Fruit fly (Drosophila melanogaster) whole organism, embryonic: ENCODE measurements around the gene Prp16.

Experiments used
- Abd-B ChIP-seq: fragments of 200-800 bp; sonication (Bioruptor generic); optimal IDR thresholded peaks from 2 replicates; lab custom pipeline; 2018; ENCODE audit warnings: missing biosample characterization, mild to moderate bottlenecking, missing genetic modification characterization, moderate library complexity
- Adf1 ChIP-seq: fragments of 200-800 bp; sonication (Bioruptor generic); IDR thresholded peaks from 2 replicates; pipeline ENCODE4 v1.3.6; 2022; ENCODE audit warnings: missing biosample characterization, missing genetic modification characterization
- CG10321 ChIP-seq: fragments of 200-800 bp; sonication (Bioruptor generic); IDR thresholded peaks from 2 replicates; pipeline ENCODE4 v1.3.6; 2022; ENCODE audit warnings: missing biosample characterization, missing genetic modification characterization
- CG10565 ChIP-seq: fragments of 200-800 bp; sonication (Bioruptor generic); optimal IDR thresholded peaks from 3 replicates; lab custom pipeline; 2016; ENCODE audit warnings: missing biosample characterization, mild to moderate bottlenecking, missing genetic modification characterization
- CG11560 ChIP-seq: fragments of 200-800 bp; sonication (Bioruptor generic); IDR thresholded peaks from 3 replicates; pipeline ENCODE4 v1.3.6; 2022; ENCODE audit warnings: missing biosample characterization, missing genetic modification characterization
- CG12236 ChIP-seq: fragments of 200-800 bp; sonication (Bioruptor generic); optimal IDR thresholded peaks from 2 replicates; lab custom pipeline; 2016; ENCODE audit warnings: missing biosample characterization, missing genetic modification characterization
- CG12769 ChIP-seq: fragments of 200-800 bp; sonication (Bioruptor generic); optimal IDR thresholded peaks from 2 replicates; lab custom pipeline; 2019; ENCODE audit warnings: missing biosample characterization, mild to moderate bottlenecking, missing genetic modification characterization, moderate library complexity
- CG14014 ChIP-seq: fragments of 200-800 bp; sonication (Bioruptor generic); IDR thresholded peaks from 2 replicates; pipeline ENCODE4 v1.3.6; 2022; ENCODE audit warnings: missing biosample characterization, missing genetic modification characterization
- CG16815 ChIP-seq: fragments of 200-800 bp; sonication (Bioruptor generic); optimal IDR thresholded peaks from 3 replicates; lab custom pipeline; 2017; ENCODE audit warnings: missing biosample characterization, mild to moderate bottlenecking, missing genetic modification characterization
- CG17385 ChIP-seq: fragments of 200-800 bp; sonication (Bioruptor generic); optimal IDR thresholded peaks from 3 replicates; lab custom pipeline; 2018; ENCODE audit warnings: missing biosample characterization, mild to moderate bottlenecking, missing genetic modification characterization
- CG17612 ChIP-seq: fragments of 200-800 bp; sonication (Bioruptor generic); IDR thresholded peaks from 2 replicates; pipeline ENCODE4 v1.3.6; 2022; ENCODE audit warnings: missing biosample characterization, missing genetic modification characterization
- CG17912 ChIP-seq: fragments of 200-800 bp; sonication (Bioruptor generic); optimal IDR thresholded peaks from 2 replicates; lab custom pipeline; 2018; ENCODE audit warnings: missing biosample characterization, mild to moderate bottlenecking, missing genetic modification characterization
- CG2129 ChIP-seq: fragments of 200-800 bp; sonication (Bioruptor generic); IDR thresholded peaks from 2 replicates; pipeline ENCODE4 v1.3.6; 2022; ENCODE audit warnings: missing biosample characterization, missing genetic modification characterization; ENCODE audit not compliant: partially characterized antibody
- CG30020 ChIP-seq: fragments of 200-800 bp; optimal IDR thresholded peaks from 2 replicates; lab custom pipeline; 2019; ENCODE audit warnings: missing biosample characterization, mild to moderate bottlenecking, missing genetic modification characterization, moderate library complexity
- CG30403 ChIP-seq: fragments of 200-800 bp; sonication (Bioruptor generic); optimal IDR thresholded peaks from 3 replicates; lab custom pipeline; 2016; ENCODE audit warnings: missing biosample characterization, missing genetic modification characterization
- CG31224 ChIP-seq: fragments of 200-800 bp; sonication (Bioruptor generic); IDR thresholded peaks from 2 replicates; pipeline ENCODE4 v1.3.6; 2022; ENCODE audit warnings: missing biosample characterization, missing genetic modification characterization
- CG32532 ChIP-seq: fragments of 200-800 bp; sonication (Bioruptor generic); IDR thresholded peaks from 2 replicates; pipeline ENCODE4 v1.3.6; 2022; ENCODE audit warnings: missing biosample characterization, missing genetic modification characterization
- CG3847 ChIP-seq: fragments of 200-800 bp; sonication (Bioruptor generic); IDR thresholded peaks from 2 replicates; pipeline ENCODE4 v1.3.6; 2022; ENCODE audit warnings: missing biosample characterization, missing genetic modification characterization
- CG6175 ChIP-seq: fragments of 200-800 bp; sonication (Bioruptor generic); IDR thresholded peaks from 3 replicates; pipeline ENCODE4 v1.3.6; 2022; ENCODE audit warnings: missing biosample characterization, missing genetic modification characterization
- CG6272 ChIP-seq: fragments of 200-800 bp; sonication (Bioruptor generic); IDR thresholded peaks from 2 replicates; pipeline ENCODE4 v1.3.6; 2022; ENCODE audit warnings: missing biosample characterization, missing genetic modification characterization
- CG7987 ChIP-seq: fragments of 200-800 bp; sonication (Bioruptor generic); optimal IDR thresholded peaks from 2 replicates; lab custom pipeline; 2018; ENCODE audit warnings: missing biosample characterization, mild to moderate bottlenecking, missing genetic modification characterization, moderate library complexity
- CG8359 ChIP-seq: fragments of 200-800 bp; sonication (Bioruptor generic); optimal IDR thresholded peaks from 2 replicates; lab custom pipeline; 2017; ENCODE audit warnings: missing biosample characterization, mild to moderate bottlenecking, missing genetic modification characterization, borderline replicate concordance
- CG9817 ChIP-seq: fragments of 200-800 bp; sonication (Bioruptor generic); optimal IDR thresholded peaks from 2 replicates; lab custom pipeline; 2018; ENCODE audit warnings: missing biosample characterization, mild to moderate bottlenecking, missing genetic modification characterization, moderate library complexity
- Dip2 ChIP-seq: fragments of 200-800 bp; sonication (Bioruptor generic); IDR thresholded peaks from 2 replicates; pipeline ENCODE4 v1.3.6; 2022; ENCODE audit warnings: missing biosample characterization, missing genetic modification characterization
- GATAe ChIP-seq: fragments of 200-800 bp; sonication (Bioruptor generic); conservative IDR thresholded peaks from 2 replicates; pipeline ENCODE4 v1.3.6; 2022; ENCODE audit warnings: missing biosample characterization, missing genetic modification characterization
- Gsc ChIP-seq: fragments of 200-800 bp; sonication (Bioruptor generic); IDR thresholded peaks from 2 replicates; pipeline ENCODE4 v1.3.6; 2022; ENCODE audit warnings: missing biosample characterization, missing genetic modification characterization
- Hmx ChIP-seq: fragments of 200-800 bp; sonication (Bioruptor generic); optimal IDR thresholded peaks from 2 replicates; lab custom pipeline; 2016; ENCODE audit warnings: missing biosample characterization, missing genetic modification characterization
- Lhr ChIP-seq: fragments of 200-800 bp; sonication (Bioruptor generic); optimal IDR thresholded peaks from 3 replicates; lab custom pipeline; 2017; ENCODE audit warnings: mild to moderate bottlenecking, missing biosample characterization, missing genetic modification reagents, missing genetic modification characterization
- Sox102F ChIP-seq: fragments of 200-800 bp; sonication (Bioruptor generic); optimal IDR thresholded peaks from 2 replicates; lab custom pipeline; 2018; ENCODE audit warnings: missing biosample characterization, mild to moderate bottlenecking, missing genetic modification characterization, moderate library complexity
- Trl ChIP-seq, 3 experiments: fragments of >200 bp in 2 of 3; fragments of 200-800 bp in 1 of 3; sonication (Bioruptor generic) in 1 of 3; optimal IDR thresholded peaks; 2 replicates in 1 of 3; 3 replicates in 2 of 3; lab custom pipeline; 2016 to 2017; ENCODE audit warnings: missing biosample characterization in 1 of 3, missing genetic modification characterization in 1 of 3
- Usf ChIP-seq: fragments of 200-800 bp; sonication (Bioruptor generic); optimal IDR thresholded peaks from 2 replicates; lab custom pipeline; 2017; ENCODE audit warnings: missing genotype, missing biosample characterization, missing genetic modification characterization
- abd-A ChIP-seq: fragments of 200-800 bp; sonication (Bioruptor generic); optimal IDR thresholded peaks from 3 replicates; lab custom pipeline; 2019; ENCODE audit warnings: missing biosample characterization, mild to moderate bottlenecking, missing genetic modification characterization, moderate library complexity
- bowl ChIP-seq: fragments of 200-800 bp; sonication (Bioruptor generic); IDR thresholded peaks from 2 replicates; pipeline ENCODE4 v1.3.6; 2022; ENCODE audit warnings: missing biosample characterization, missing genetic modification characterization
- cg ChIP-seq: fragments of 200-800 bp; sonication (Bioruptor generic); optimal IDR thresholded peaks from 3 replicates; lab custom pipeline; 2019; ENCODE audit warnings: missing biosample characterization, mild to moderate bottlenecking, missing genetic modification characterization, moderate library complexity
- chinmo ChIP-seq: fragments of 200-800 bp; sonication (Bioruptor generic); IDR thresholded peaks from 4 replicates; pipeline ENCODE4 v1.3.6; 2022; ENCODE audit warnings: missing biosample characterization, missing genetic modification characterization; ENCODE audit not compliant: partially characterized antibody
- lbe ChIP-seq: fragments of 200-800 bp; sonication (Bioruptor generic); optimal IDR thresholded peaks from 2 replicates; lab custom pipeline; 2016; ENCODE audit warnings: missing biosample characterization, mild to moderate bottlenecking, missing genetic modification characterization
- prd ChIP-seq, 3 experiments: fragments of >200 bp in 2 of 3; fragments of 200-800 bp in 1 of 3; sonication (Bioruptor generic) in 1 of 3; optimal IDR thresholded peaks in 2 of 3; IDR thresholded peaks in 1 of 3; 2 replicates in 2 of 3; 3 replicates in 1 of 3; pipeline versions ENCODE4 v1.3.6 to Lab custom; 2017 to 2022; ENCODE audit warnings: missing biosample characterization in 1 of 3, missing genetic modification characterization in 1 of 3
- stc ChIP-seq: fragments of 200-800 bp; sonication (Bioruptor generic); IDR thresholded peaks from 2 replicates; pipeline ENCODE4 v1.3.6; 2022; ENCODE audit warnings: missing biosample characterization, missing genetic modification characterization
- trh ChIP-seq: fragments of 200-800 bp; sonication (Bioruptor generic); optimal IDR thresholded peaks from 2 replicates; lab custom pipeline; 2016; ENCODE audit warnings: missing biosample characterization, missing genetic modification characterization
- usp ChIP-seq: fragments of >200 bp; optimal IDR thresholded peaks from 2 replicates; lab custom pipeline; 2017; ENCODE audit warnings: missing biosample characterization, missing genetic modification characterization
- vvl ChIP-seq: fragments of 200-800 bp; sonication (Bioruptor generic); IDR thresholded peaks from 2 replicates; pipeline ENCODE4 v1.3.6; 2022; ENCODE audit warnings: missing biosample characterization, missing genetic modification characterization

The Prp16 gene

DNA sequence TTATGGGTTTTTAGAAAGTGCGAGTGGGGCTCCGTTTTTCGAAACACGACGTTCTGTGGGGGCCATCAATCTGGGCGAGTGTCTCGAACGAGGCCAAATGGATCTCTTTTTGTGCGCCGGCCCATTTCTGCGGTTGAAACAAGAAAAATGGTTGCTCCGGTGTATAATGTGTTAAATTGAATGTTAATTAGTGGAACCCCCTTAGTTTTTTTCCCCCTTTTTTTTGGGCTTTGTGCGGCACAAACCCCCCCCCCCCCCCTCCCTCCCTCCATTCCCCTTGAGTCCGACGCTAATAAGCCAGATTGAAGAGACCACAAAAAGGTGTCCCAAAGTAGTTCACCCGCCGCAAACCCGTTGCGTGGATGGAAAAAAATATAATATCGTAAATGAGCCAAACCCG, 27.5 kb upstream of the Prp16 start:
- TF ChIP-seq CG12769 (tag; lab: Kevin White, UChicago) = peak; percentile 54
- TF ChIP-seq vvl = peak; percentile 18; the same call in 1 of the 2 replicates
- TF ChIP-seq Dip2 (GFP tag; lab: Robert Waterston, UW) = no peak
- TF ChIP-seq CG32532 (GFP tag; lab: Robert Waterston, UW) = 0 out of 2 replicates have a peak, but pooled peaks have one; percentile 12
- peak; percentile 19 for TF ChIP-seq abd-A (tag; lab: Kevin White, UChicago)
- no peak for TF ChIP-seq CG17912
- TF ChIP-seq Lhr = no peak
- TF ChIP-seq chinmo = 0 out of 4 replicates have a peak, but pooled peaks have one; percentile 44
- TF ChIP-seq CG6175 (GFP tag; lab: Robert Waterston, UW) = peak; percentile 60; the same call in 1 of the 3 replicates
- no peak for TF ChIP-seq CG3847 (GFP tag; lab: Robert Waterston, UW)

DNA sequence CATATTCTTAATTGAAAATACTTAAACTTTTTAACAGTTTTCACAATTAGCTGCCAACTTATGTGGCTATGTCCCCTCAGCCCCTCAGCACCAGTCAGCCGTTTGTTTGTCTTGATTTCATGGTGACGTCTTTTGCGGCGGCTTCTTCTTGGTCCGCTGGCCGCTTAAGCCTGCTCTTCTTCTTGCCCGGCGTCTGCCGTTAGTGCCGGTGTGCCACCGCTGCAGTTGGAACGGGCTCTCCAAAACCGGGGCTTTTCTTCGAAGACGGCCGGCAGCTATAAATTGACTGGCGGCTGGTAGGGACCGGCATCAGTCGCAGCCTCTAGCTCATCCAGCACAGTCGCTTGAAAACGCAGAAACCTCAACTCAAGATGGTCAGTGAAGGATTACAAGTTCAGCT, 26.7 kb upstream of the Prp16 start, which contains the start of gene CG1368:
TSS of gene CG1368 (plus strand) at position 301 of the 400 bp plus-strand sequence.
- TF ChIP-seq Abd-B (no peak), CG8359 (GFP tag; lab: Kevin White, UChicago) (peak; percentile 3), bowl (GFP tag; lab: Robert Waterston, UW) (no peak), CG9817 (tag; lab: Kevin White, UChicago) (no peak), prd (optimal IDR thresholded peaks at IDR 0.05; lab: Kevin White, UChicago) (no peak), prd (GFP tag; IDR thresholded peaks at IDR 0.05; lab: Robert Waterston, UW) (no peak), chinmo (peak; percentile 68; the same call in 1 of the 4 replicates), CG17385 (peak; percentile 29)

- TF ChIP-seq CG12236 (no peak), Trl (optimal IDR thresholded peaks at IDR 0.05; lab: Kevin White, UChicago) (no peak), Trl (GFP tag; optimal IDR thresholded peaks at IDR 0.05; lab: Kevin White, UChicago) (no peak), CG6272 (GFP tag; lab: Robert Waterston, UW) (no peak), CG31224 (no peak), Gsc (no peak), CG8359 (GFP tag; lab: Kevin White, UChicago) (peak; percentile 98), CG11560 (tag; lab: Robert Waterston, UW) (no peak)
Observed at dm6 chrX:14175663-14176062, 25.5 kb upstream of the Prp16 start.

- TF ChIP-seq lbe (GFP tag; lab: Kevin White, UChicago) (no peak), CG7987 (GFP tag; lab: Kevin White, UChicago) (no peak), Usf (GFP tag; lab: Kevin White, UChicago) (no peak), CG14014 (GFP tag; lab: Robert Waterston, UW) (no peak), GATAe (GFP tag; lab: Robert Waterston, UW) (no peak), CG2129 (GFP tag; lab: Robert Waterston, UW) (no peak), CG17612 (no peak), CG10321 (GFP tag; lab: Robert Waterston, UW) (no peak), usp (GFP tag; lab: Kevin White, UChicago) (no peak), CG16815 (GFP tag; lab: Kevin White, UChicago) (no peak)
Observed at dm6 chrX:14176623-14177022, 24.5 kb upstream of the Prp16 start, which contains the start of gene CG11581. Gene CG11581 (plus strand): TSS chrX:14176923.

- TF ChIP-seq Hmx (no peak), Adf1 (no peak), trh (GFP tag; lab: Kevin White, UChicago) (no peak), CG11560 (tag; lab: Robert Waterston, UW) (no peak), stc (GFP tag; lab: Robert Waterston, UW) (no peak), cg (GFP tag; lab: Kevin White, UChicago) (no peak), vvl (peak; percentile 15; the same call in 1 of the 2 replicates), CG30020 (tag; lab: Kevin White, UChicago) (no peak), CG10565 (GFP tag; lab: Kevin White, UChicago) (no peak), Sox102F (peak; percentile 3), CG30403 (GFP tag; lab: Kevin White, UChicago) (no peak)
Observed at dm6 chrX:14180728-14181127, 20.4 kb upstream of the Prp16 start, which contains the start of gene CG11584. Gene CG11584 (plus strand): TSS chrX:14181028.
